Fruit fly (Drosophila melanogaster) whole organism, wandering third instar larva: Measurements from ENCODE around the gene CG40006.

Source experiments
- Abd-B ChIP-seq: fragments of >200 bp; optimal IDR thresholded peaks from 2 replicates; lab custom pipeline; 2017; ENCODE audit warnings: missing biosample characterization, missing genetic modification characterization
- CG9705 ChIP-seq: fragments of 200-800 bp; sonication (Bioruptor generic); optimal IDR thresholded peaks from 2 replicates; lab custom pipeline; 2018; ENCODE audit warnings: missing biosample characterization, mild to moderate bottlenecking, missing genetic modification characterization
- GATAd ChIP-seq: sonication (Bioruptor generic); optimal IDR thresholded peaks from 2 replicates; lab custom pipeline; 2016; ENCODE audit warnings: missing biosample characterization, missing genetic modification characterization
- HLH106 ChIP-seq: fragments of 200-800 bp; optimal IDR thresholded peaks from 3 replicates; lab custom pipeline; 2019; ENCODE audit warnings: missing biosample characterization, mild to moderate bottlenecking, missing genetic modification characterization, moderate library complexity
- Hnf4 ChIP-seq: fragments of 200-800 bp; sonication (Bioruptor generic); optimal IDR thresholded peaks from 2 replicates; lab custom pipeline; 2016; ENCODE audit warnings: missing biosample characterization, mild to moderate bottlenecking, missing genetic modification characterization
- Hr83 ChIP-seq: fragments of 200-300 bp; sonication (Bioruptor generic); optimal IDR thresholded peaks from 2 replicates; lab custom pipeline; 2016; ENCODE audit warnings: missing biosample characterization, mild to moderate bottlenecking, missing genetic modification characterization, moderate library complexity; ENCODE audit not compliant: poor library complexity, severe bottlenecking
- Jra ChIP-seq: sonication (Bioruptor generic); optimal IDR thresholded peaks from 2 replicates; lab custom pipeline; 2016; ENCODE audit warnings: missing biosample characterization, missing genetic modification characterization
- Myc ChIP-seq: fragments of >200 bp; optimal IDR thresholded peaks from 2 replicates; lab custom pipeline; 2017
- N ChIP-seq: fragments of >200 bp; optimal IDR thresholded peaks from 2 replicates; lab custom pipeline; 2018; ENCODE audit warnings: missing biosample characterization, missing external identifiers, missing genetic modification characterization
- OdsH ChIP-seq: fragments of 200-800 bp; sonication (Bioruptor generic); optimal IDR thresholded peaks from 2 replicates; lab custom pipeline; 2016; ENCODE audit warnings: missing biosample characterization, mild to moderate bottlenecking, missing genetic modification characterization
- Rel ChIP-seq, 2 experiments: fragments of 200-800 bp; sonication (Bioruptor generic) in 1 of 2; optimal IDR thresholded peaks; 2 replicates in 1 of 2; 3 replicates in 1 of 2; lab custom pipeline; 2016 to 2019; ENCODE audit warnings: mild to moderate bottlenecking in 2 of 2, missing biosample characterization in 2 of 2, missing genetic modification characterization in 2 of 2, moderate library complexity in 1 of 2
- Sp1 ChIP-seq: fragments of 200-800 bp; sonication (Bioruptor generic); optimal IDR thresholded peaks from 3 replicates; lab custom pipeline; 2019; ENCODE audit warnings: missing biosample characterization, mild to moderate bottlenecking, missing genetic modification characterization, moderate library complexity
- Vsx2 ChIP-seq: fragments of 200-300, 225-300 bp; sonication (Bioruptor generic); optimal IDR thresholded peaks from 2 replicates; lab custom pipeline; 2018; ENCODE audit warnings: missing biosample characterization, missing genetic modification characterization; ENCODE audit not compliant: partially characterized antibody
- br ChIP-seq: fragments of 200-800 bp; sonication (Bioruptor generic); optimal IDR thresholded peaks from 2 replicates; lab custom pipeline; 2016; ENCODE audit warnings: missing biosample characterization, missing genetic modification characterization
- brk ChIP-seq: fragments of 200-800 bp; sonication (Bioruptor generic); optimal IDR thresholded peaks from 2 replicates; lab custom pipeline; 2016; ENCODE audit warnings: missing biosample characterization, mild to moderate bottlenecking, missing genetic modification characterization
- dl ChIP-seq, 2 experiments: fragments of 175-275, 200-275 bp in 1 of 2; fragments of 200-275 bp in 1 of 2; sonication (Bioruptor generic); optimal IDR thresholded peaks; lab custom pipeline; 2018; ENCODE audit warnings: mild to moderate bottlenecking in 2 of 2, missing biosample characterization in 2 of 2, missing genetic modification characterization in 2 of 2, moderate library complexity in 2 of 2; ENCODE audit not compliant: partially characterized antibody in 2 of 2, insufficient read depth in 1 of 2
- dsf ChIP-seq: sonication (Bioruptor generic); optimal IDR thresholded peaks from 2 replicates; lab custom pipeline; 2016; ENCODE audit warnings: missing biosample characterization, missing genetic modification characterization, borderline replicate concordance
- ey ChIP-seq: fragments of 200-800 bp; sonication (Bioruptor generic); optimal IDR thresholded peaks from 2 replicates; lab custom pipeline; 2016; ENCODE audit warnings: missing biosample characterization, missing genetic modification characterization
- foxo ChIP-seq, 2 experiments: fragments of 200-800 bp; sonication (Bioruptor generic); optimal IDR thresholded peaks; 2 replicates in 1 of 2; 3 replicates in 1 of 2; lab custom pipeline; 2016 to 2017; ENCODE audit warnings: missing biosample characterization in 2 of 2, missing genetic modification characterization in 2 of 2
- fru ChIP-seq: fragments of 200-800 bp; sonication (Bioruptor generic); optimal IDR thresholded peaks from 3 replicates; lab custom pipeline; 2016; ENCODE audit warnings: missing biosample characterization, mild to moderate bottlenecking, missing genetic modification characterization
- h ChIP-seq: fragments of 200-800 bp; sonication (Bioruptor generic); optimal IDR thresholded peaks from 3 replicates; lab custom pipeline; 2016; ENCODE audit warnings: missing biosample characterization, mild to moderate bottlenecking, missing genetic modification characterization
- jim ChIP-seq: fragments of 175-275, 200-325 bp; sonication (Bioruptor generic); optimal IDR thresholded peaks from 2 replicates; lab custom pipeline; 2016; ENCODE audit warnings: missing biosample characterization, mild to moderate bottlenecking, missing genetic modification characterization
- pan ChIP-seq: fragments of >200 bp; optimal IDR thresholded peaks from 2 replicates; lab custom pipeline; 2017
- psq ChIP-seq: fragments of 200-800 bp; sonication (Bioruptor generic); optimal IDR thresholded peaks from 3 replicates; lab custom pipeline; 2017; ENCODE audit warnings: missing biosample characterization, mild to moderate bottlenecking, missing genetic modification characterization, moderate library complexity
- tai ChIP-seq: sonication (Bioruptor generic); optimal IDR thresholded peaks from 2 replicates; lab custom pipeline; 2016; ENCODE audit warnings: missing biosample characterization, missing genetic modification characterization
- usp ChIP-seq: fragments of >200 bp; optimal IDR thresholded peaks from 2 replicates; lab custom pipeline; 2017; ENCODE audit warnings: missing biosample characterization, missing genetic modification characterization
- woc ChIP-seq: sonication (Bioruptor generic); optimal IDR thresholded peaks from 2 replicates; lab custom pipeline; 2016; ENCODE audit warnings: missing biosample characterization, mild to moderate bottlenecking, missing genetic modification characterization

The CG40006 gene

DNA sequence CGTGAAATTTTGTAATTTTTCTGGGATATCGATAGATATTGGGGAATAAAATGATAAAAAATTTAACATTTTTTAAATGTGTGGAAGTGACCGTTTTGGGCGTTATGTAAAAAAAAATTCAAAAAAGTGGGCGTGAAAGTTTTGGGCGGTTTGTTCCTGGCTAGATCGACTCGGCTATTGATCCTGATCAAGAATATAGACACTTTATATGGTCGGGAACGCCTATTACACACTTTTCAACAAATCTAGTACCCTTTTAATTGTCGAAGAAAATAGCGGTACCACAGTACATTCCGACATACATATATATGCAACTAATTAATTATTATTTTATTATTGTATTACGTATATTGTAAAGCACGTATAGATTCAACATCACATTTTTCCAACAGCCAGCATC is 180.8 kb downstream of the CG40006 start:
- TF ChIP-seq h = no peak
- no peak for TF ChIP-seq Myc (lab: Kevin White, UChicago)
- no peak for TF ChIP-seq Sp1 (GFP tag; lab: Kevin White, UChicago)
- TF ChIP-seq foxo (GFP tag; optimal IDR thresholded peaks at IDR 0.05; lab: Kevin White, UChicago) = no peak
- no peak for TF ChIP-seq CG9705 (GFP tag; lab: Kevin White, UChicago)
- no peak for TF ChIP-seq Jra
- TF ChIP-seq dsf (GFP tag; lab: Kevin White, UChicago) = no peak
- TF ChIP-seq dl (GFP tag; optimal IDR thresholded peaks at IDR 0.05; lab: Kevin White, UChicago; ENCODE audit: insufficient read depth in 1 of 2, partially characterized antibody in 2 of 2) = no peak
- no peak for TF ChIP-seq Vsx2 (GFP tag; lab: Kevin White, UChicago)
- no peak for TF ChIP-seq Rel (GFP tag; optimal IDR thresholded peaks at IDR 0.05; lab: Kevin White, UChicago)
- no peak for TF ChIP-seq Rel (tag; optimal IDR thresholded peaks at IDR 0.05; lab: Kevin White, UChicago)
- no peak for TF ChIP-seq tai (GFP tag; lab: Kevin White, UChicago)
- no peak for TF ChIP-seq Hr83
- no peak for TF ChIP-seq GATAd
- no peak for TF ChIP-seq Hnf4 (GFP tag; lab: Kevin White, UChicago)
- no peak for TF ChIP-seq br
- no peak for TF ChIP-seq N (GFP tag; lab: Kevin White, UChicago)
- no peak for TF ChIP-seq fru (GFP tag; lab: Kevin White, UChicago)
- TF ChIP-seq pan (lab: Kevin White, UChicago) = no peak
- no peak for TF ChIP-seq jim
- TF ChIP-seq Abd-B (GFP tag; lab: Kevin White, UChicago) = no peak

DNA sequence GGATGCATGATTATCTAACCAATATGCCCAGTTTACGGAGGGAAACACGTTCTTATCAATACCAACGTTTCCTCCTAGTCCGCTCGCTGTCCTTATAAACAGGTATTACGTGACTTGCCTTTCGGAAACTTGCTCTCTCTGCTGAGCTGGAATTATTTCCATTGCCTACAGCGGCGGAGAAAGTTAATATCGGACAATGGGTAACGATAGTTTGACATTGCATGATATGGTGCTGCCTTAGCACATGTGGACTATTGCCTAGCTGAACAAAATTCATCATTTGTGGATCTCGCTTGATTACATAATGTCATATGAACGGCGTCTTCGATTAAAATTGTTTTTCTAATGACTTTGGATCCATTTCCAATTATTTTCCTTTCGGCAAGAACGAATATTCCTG is 181.8 kb downstream of the CG40006 start:
- no peak for TF ChIP-seq tai (GFP tag; lab: Kevin White, UChicago)
- no peak for TF ChIP-seq psq
- TF ChIP-seq Myc (lab: Kevin White, UChicago) = no peak
- TF ChIP-seq usp (GFP tag; lab: Kevin White, UChicago) = no peak
- TF ChIP-seq br = no peak
- TF ChIP-seq fru (GFP tag; lab: Kevin White, UChicago) = no peak
- no peak for TF ChIP-seq OdsH (GFP tag; lab: Kevin White, UChicago)
- TF ChIP-seq ey (GFP tag; lab: Kevin White, UChicago) = no peak
- no peak for TF ChIP-seq dsf (GFP tag; lab: Kevin White, UChicago)
- no peak for TF ChIP-seq pan (lab: Kevin White, UChicago)
- TF ChIP-seq brk (GFP tag; lab: Kevin White, UChicago) = no peak
- no peak for TF ChIP-seq Sp1 (GFP tag; lab: Kevin White, UChicago)
- no peak for TF ChIP-seq HLH106 (tag; lab: Kevin White, UChicago)
- TF ChIP-seq woc (GFP tag; lab: Kevin White, UChicago) = no peak
- TF ChIP-seq h = no peak
